Worm (Caenorhabditis elegans) whole organism, early embryonic: ENCODE data around the gene lgc-22.

Experiments used
- B0310.2 ChIP-seq: sonication (generic microtip); optimal IDR thresholded peaks from 2 replicates; lab custom pipeline; 2016; ENCODE audit warnings: mild to moderate bottlenecking, missing genetic modification characterization, missing compliant biosample characterization
- F13C5.2 ChIP-seq: sonication (generic microtip); optimal IDR thresholded peaks from 2 replicates; lab custom pipeline; 2017; ENCODE audit warnings: mild to moderate bottlenecking, missing genetic modification characterization, inconsistent platforms, missing compliant biosample characterization
- aly-1 ChIP-seq: sonication (generic microtip); optimal IDR thresholded peaks from 2 replicates; lab custom pipeline; 2016; ENCODE audit warnings: missing genetic modification characterization, missing compliant biosample characterization
- ama-1 ChIP-seq: fragments of 150-350 bp; optimal IDR thresholded peaks from 2 replicates; lab custom pipeline; 2014
- ceh-13 ChIP-seq: fragments of 200-800 bp; sonication (Bioruptor generic); optimal IDR thresholded peaks from 2 replicates; lab custom pipeline; 2018; ENCODE audit warnings: mild to moderate bottlenecking, missing genetic modification characterization, missing compliant biosample characterization
- ceh-36 ChIP-seq: sonication (generic microtip); optimal IDR thresholded peaks from 2 replicates; lab custom pipeline; 2016; ENCODE audit warnings: missing genetic modification characterization, inconsistent platforms, missing compliant biosample characterization
- ets-7 ChIP-seq: sonication (generic microtip); optimal IDR thresholded peaks from 2 replicates; lab custom pipeline; 2016; ENCODE audit warnings: missing genotype, missing genetic modification characterization, missing compliant biosample characterization
- flt-1 ChIP-seq: fragments of 200-800 bp; sonication (Bioruptor generic); IDR thresholded peaks from 2 replicates; pipeline ENCODE4 v1.3.6; 2022; ENCODE audit warnings: missing genetic modification characterization, missing compliant biosample characterization
- hmbx-1 ChIP-seq: sonication (generic microtip); optimal IDR thresholded peaks from 2 replicates; lab custom pipeline; 2016; ENCODE audit warnings: mild to moderate bottlenecking, missing genetic modification characterization, missing compliant biosample characterization
- hmg-4 ChIP-seq: fragments of 200-800 bp; sonication (Bioruptor generic); optimal IDR thresholded peaks from 2 replicates; lab custom pipeline; 2018; ENCODE audit warnings: mild to moderate bottlenecking, missing genetic modification characterization, missing compliant biosample characterization
- hnd-1 ChIP-seq: sonication (generic microtip); optimal IDR thresholded peaks from 2 replicates; lab custom pipeline; 2016; ENCODE audit warnings: missing genetic modification characterization, missing compliant biosample characterization
- pes-1 ChIP-seq: fragments of 200-800 bp; sonication (Bioruptor generic); IDR thresholded peaks from 2 replicates; pipeline ENCODE4 v1.3.6; 2022; ENCODE audit warnings: missing genetic modification reagents, missing genetic modification characterization, missing compliant biosample characterization
- scrt-1 ChIP-seq: fragments of 200-800 bp; sonication (Bioruptor generic); IDR thresholded peaks from 2 replicates; pipeline ENCODE4 v1.3.6; 2022; ENCODE audit warnings: missing genetic modification characterization, missing compliant biosample characterization
- sea-1 ChIP-seq: fragments of 200-800 bp; sonication (Bioruptor generic); conservative IDR thresholded peaks from 2 replicates; pipeline ENCODE4 v1.3.6; 2022; ENCODE audit warnings: missing genetic modification characterization, missing compliant biosample characterization
- tbx-11 ChIP-seq: fragments of 200-800 bp; sonication (Bioruptor generic); IDR thresholded peaks from 2 replicates; pipeline ENCODE4 v1.3.6; 2022; ENCODE audit warnings: missing genetic modification characterization, missing compliant biosample characterization
- tbx-37 ChIP-seq: fragments of 200-800 bp; sonication (Bioruptor generic); conservative IDR thresholded peaks from 2 replicates; pipeline ENCODE4 v1.3.6; 2022; ENCODE audit warnings: missing genetic modification reagents, missing genetic modification characterization, missing compliant biosample characterization
- tra-4 ChIP-seq: sonication (generic microtip); optimal IDR thresholded peaks from 2 replicates; lab custom pipeline; 2017; ENCODE audit warnings: missing genetic modification characterization, missing compliant biosample characterization

lgc-22 gene

ce11 chrIV:4306317-4306716 is 5.2 kb downstream of the lgc-22 start:
- no peak for TF ChIP-seq B0310.2 (tag; lab: Kevin White, UChicago)
- TF ChIP-seq ceh-36 (tag; lab: Kevin White, UChicago): no peak
- TF ChIP-seq flt-1: no peak
- no peak for TF ChIP-seq hmbx-1 (tag; lab: Kevin White, UChicago)
- no peak for TF ChIP-seq hnd-1
- TF ChIP-seq tbx-37: no peak
- TF ChIP-seq sea-1 (GFP tag; lab: Robert Waterston, UW): no peak
- TF ChIP-seq ceh-13 (GFP tag; lab: Kevin White, UChicago): no peak
- no peak for TF ChIP-seq ets-7 (tag; lab: Kevin White, UChicago)
- no peak for TF ChIP-seq scrt-1 (GFP tag; lab: Robert Waterston, UW)
- TF ChIP-seq F13C5.2 (tag; lab: Kevin White, UChicago): no peak
- no peak for TF ChIP-seq ama-1
- TF ChIP-seq tra-4: no peak

- TF ChIP-seq B0310.2 (tag; lab: Kevin White, UChicago) (no peak), ama-1 (no peak), hmbx-1 (tag; lab: Kevin White, UChicago) (no peak), F13C5.2 (tag; lab: Kevin White, UChicago) (no peak), tbx-11 (GFP tag; lab: Robert Waterston, UW) (no peak), ets-7 (tag; lab: Kevin White, UChicago) (no peak), scrt-1 (GFP tag; lab: Robert Waterston, UW) (no peak), hnd-1 (no peak), ceh-36 (tag; lab: Kevin White, UChicago) (no peak), aly-1 (tag; lab: Kevin White, UChicago) (no peak), sea-1 (GFP tag; lab: Robert Waterston, UW) (no peak), hmg-4 (GFP tag; lab: Kevin White, UChicago) (no peak), tbx-37 (no peak), tra-4 (no peak), ceh-13 (GFP tag; lab: Kevin White, UChicago) (no peak), pes-1 (GFP tag; lab: Robert Waterston, UW) (no peak), flt-1 (no peak)
Observed at ce11 chrIV:4307227-4307946, 6.3 kb downstream of the lgc-22 start, which contains the start of gene set-9. set-9 (plus strand) TSS chrIV:4307896.

ce11 chrIV:4316813-4317408 is 15.8 kb downstream of the lgc-22 start, which contains the start of gene Y24D9B.1:
Y24D9B.1 (plus strand) TSS chrIV:4317358.
- no peak for TF ChIP-seq aly-1 (tag; lab: Kevin White, UChicago)
- TF ChIP-seq scrt-1 (GFP tag; lab: Robert Waterston, UW): no peak
- no peak for TF ChIP-seq ceh-36 (tag; lab: Kevin White, UChicago)
- no peak for TF ChIP-seq sea-1 (GFP tag; lab: Robert Waterston, UW)
- no peak for TF ChIP-seq hmg-4 (GFP tag; lab: Kevin White, UChicago)
- TF ChIP-seq ceh-13 (GFP tag; lab: Kevin White, UChicago): no peak
- TF ChIP-seq tbx-37: no peak
- TF ChIP-seq ama-1: no peak
- TF ChIP-seq tbx-11 (GFP tag; lab: Robert Waterston, UW): no peak
- TF ChIP-seq flt-1: no peak
- no peak for TF ChIP-seq hnd-1
- TF ChIP-seq B0310.2 (tag; lab: Kevin White, UChicago): no peak
- no peak for TF ChIP-seq hmbx-1 (tag; lab: Kevin White, UChicago)
- no peak for TF ChIP-seq F13C5.2 (tag; lab: Kevin White, UChicago)
- TF ChIP-seq pes-1 (GFP tag; lab: Robert Waterston, UW): no peak
- no peak for TF ChIP-seq ets-7 (tag; lab: Kevin White, UChicago)

- no peak for TF ChIP-seq tra-4
- no peak for TF ChIP-seq hmbx-1 (tag; lab: Kevin White, UChicago)
Observed at ce11 chrIV:4317638-4318037, 16.5 kb downstream of the lgc-22 start.

ce11 chrIV:4318056-4318455 is 16.9 kb downstream of the lgc-22 start:
- TF ChIP-seq ama-1 (no peak), sea-1 (GFP tag; lab: Robert Waterston, UW) (no peak), hnd-1 (no peak), F13C5.2 (tag; lab: Kevin White, UChicago) (no peak), ceh-13 (GFP tag; lab: Kevin White, UChicago) (no peak), pes-1 (GFP tag; lab: Robert Waterston, UW) (no peak), aly-1 (tag; lab: Kevin White, UChicago) (no peak), hmg-4 (GFP tag; lab: Kevin White, UChicago) (no peak), ets-7 (tag; lab: Kevin White, UChicago) (no peak), tbx-37 (no peak), hmbx-1 (tag; lab: Kevin White, UChicago) (no peak), scrt-1 (GFP tag; lab: Robert Waterston, UW) (no peak), B0310.2 (tag; lab: Kevin White, UChicago) (no peak), tbx-11 (GFP tag; lab: Robert Waterston, UW) (no peak), tra-4 (no peak), flt-1 (no peak), ceh-36 (tag; lab: Kevin White, UChicago) (no peak)

ce11 chrIV:4319473-4319872 is 18.4 kb downstream of the lgc-22 start:
- TF ChIP-seq ceh-13 (GFP tag; lab: Kevin White, UChicago): no peak
- no peak for TF ChIP-seq aly-1 (tag; lab: Kevin White, UChicago)
- TF ChIP-seq tbx-37: no peak
- no peak for TF ChIP-seq B0310.2 (tag; lab: Kevin White, UChicago)
- TF ChIP-seq hmbx-1 (tag; lab: Kevin White, UChicago): no peak
- TF ChIP-seq pes-1 (GFP tag; lab: Robert Waterston, UW): no peak
- TF ChIP-seq tbx-11 (GFP tag; lab: Robert Waterston, UW): no peak
- no peak for TF ChIP-seq hnd-1
- TF ChIP-seq ceh-36 (tag; lab: Kevin White, UChicago): no peak
- TF ChIP-seq hmg-4 (GFP tag; lab: Kevin White, UChicago): no peak
- no peak for TF ChIP-seq scrt-1 (GFP tag; lab: Robert Waterston, UW)
- no peak for TF ChIP-seq sea-1 (GFP tag; lab: Robert Waterston, UW)
- no peak for TF ChIP-seq tra-4
- no peak for TF ChIP-seq ama-1
- no peak for TF ChIP-seq flt-1
- no peak for TF ChIP-seq ets-7 (tag; lab: Kevin White, UChicago)
